Worm (Caenorhabditis elegans): ENCODE measurements around the gene pdi-2.

pdi-2 gene

ce11 chrX:4550987-4551386 is 27.0 kb downstream of the pdi-2 start (continued):
- TF ChIP-seq efl-3 (GFP tag; optimal IDR thresholded peaks at IDR 0.05) = no peak
- TF ChIP-seq dpl-1 (GFP tag; optimal IDR thresholded peaks at IDR 0.05) = peak in 1 of 3 experiments; percentile 3
- no peak for TF ChIP-seq efl-1 (optimal IDR thresholded peaks at IDR 0.05)
- TF ChIP-seq efl-1 (GFP tag; optimal IDR thresholded peaks at IDR 0.05 in 1 of 2) = no peak
- no peak for TF ChIP-seq isw-1 (GFP tag; IDR thresholded peaks at IDR 0.05)
- no peak for TF ChIP-seq ceh-8 (GFP tag; optimal IDR thresholded peaks at IDR 0.05)
- TF ChIP-seq nhr-237 (tag; optimal IDR thresholded peaks at IDR 0.05) = no peak
- no peak for TF ChIP-seq ztf-4 (tag; optimal IDR thresholded peaks at IDR 0.05)
- peak; percentile 52 for TF ChIP-seq nhr-20 (tag; optimal IDR thresholded peaks at IDR 0.05)
- TF ChIP-seq nhr-77 (tag; optimal IDR thresholded peaks at IDR 0.05) = no peak
- TF ChIP-seq hlh-17 (GFP tag; optimal IDR thresholded peaks at IDR 0.05; ENCODE audit: borderline replicate concordance) = no peak
- no peak for TF ChIP-seq alr-1 (tag; optimal IDR thresholded peaks at IDR 0.05; ENCODE audit: borderline replicate concordance)
- no peak for TF ChIP-seq irx-1 (tag; optimal IDR thresholded peaks at IDR 0.05)
- TF ChIP-seq fkh-8 (tag; optimal IDR thresholded peaks at IDR 0.05) = no peak
- peak; percentile 77 for TF ChIP-seq lin-14 (GFP tag; optimal IDR thresholded peaks at IDR 0.05)
- TF ChIP-seq C04F5.9 (tag; optimal IDR thresholded peaks at IDR 0.05) = no peak
- peak; percentile 3 to 52 for TF ChIP-seq lin-35 (GFP tag; optimal IDR thresholded peaks at IDR 0.05)
- peak; percentile 95 for TF ChIP-seq nhr-85 (tag)
- TF ChIP-seq vab-15 (tag; optimal IDR thresholded peaks at IDR 0.05) = peak; percentile 28
- no peak for TF ChIP-seq pqm-1 (tag; optimal IDR thresholded peaks at IDR 0.05)
- TF ChIP-seq nhr-90 (tag; optimal IDR thresholded peaks at IDR 0.05; ENCODE audit: poor library complexity) = peak; percentile 44
- TF ChIP-seq lir-3 (tag; optimal IDR thresholded peaks at IDR 0.05; ENCODE audit: poor library complexity) = no peak
- TF ChIP-seq nhr-19 (GFP tag; conservative IDR thresholded peaks at IDR 0.05) = no peak
- TF ChIP-seq C34B4.2 (tag; optimal IDR thresholded peaks at IDR 0.05) = no peak
- TF ChIP-seq ceh-82 (tag; optimal IDR thresholded peaks at IDR 0.05) = no peak
- TF ChIP-seq blmp-1 (tag; optimal IDR thresholded peaks at IDR 0.05) = peak; percentile 94
- peak; percentile 56 for TF ChIP-seq nhr-71 (tag; optimal IDR thresholded peaks at IDR 0.05)
- TF ChIP-seq ceh-90 (tag; optimal IDR thresholded peaks at IDR 0.05) = no peak
- TF ChIP-seq tbx-2 (tag; optimal IDR thresholded peaks at IDR 0.05) = no peak
- TF ChIP-seq mep-1 (tag; optimal IDR thresholded peaks at IDR 0.05) = no peak
- peak; percentile 10 to 41 for TF ChIP-seq egl-27 (tag; optimal IDR thresholded peaks at IDR 0.05)
- TF ChIP-seq pag-3 (tag; optimal IDR thresholded peaks at IDR 0.05; ENCODE audit: borderline replicate concordance, insufficient read depth) = no peak
- TF ChIP-seq elt-3 (tag; optimal IDR thresholded peaks at IDR 0.05) = peak; percentile 6 to 74 (median 33)
- TF ChIP-seq lin-39 (tag; optimal IDR thresholded peaks at IDR 0.05) = no peak
- TF ChIP-seq nhr-11 (tag; optimal IDR thresholded peaks at IDR 0.05) = no peak
- TF ChIP-seq ama-1 (optimal IDR thresholded peaks at IDR 0.05) = no peak
- TF ChIP-seq sptf-1 (tag; optimal IDR thresholded peaks at IDR 0.05) = no peak
- no peak for TF ChIP-seq ztf-11 (tag; optimal IDR thresholded peaks at IDR 0.05)
- TF ChIP-seq mef-2 (tag; optimal IDR thresholded peaks at IDR 0.05) = no peak
- no peak for TF ChIP-seq F16B12.6 (tag; optimal IDR thresholded peaks at IDR 0.05)

- TF ChIP-seq alr-1 (tag; optimal IDR thresholded peaks at IDR 0.05; ENCODE audit: borderline replicate concordance) = no peak
- no peak for TF ChIP-seq sptf-1 (tag; optimal IDR thresholded peaks at IDR 0.05)
- TF ChIP-seq skn-1 (tag; optimal IDR thresholded peaks at IDR 0.05) = no peak
- no peak for TF ChIP-seq egl-13 (tag; optimal IDR thresholded peaks at IDR 0.05)
- TF ChIP-seq mdl-1 (tag; optimal IDR thresholded peaks at IDR 0.05) = no peak
- no peak for TF ChIP-seq egl-27 (tag; optimal IDR thresholded peaks at IDR 0.05)
- TF ChIP-seq ceh-90 (tag; optimal IDR thresholded peaks at IDR 0.05) = no peak
- TF ChIP-seq pqm-1 (tag; optimal IDR thresholded peaks at IDR 0.05) = no peak
- TF ChIP-seq jun-1 (tag; optimal IDR thresholded peaks at IDR 0.05) = no peak
- no peak for TF ChIP-seq mab-9 (GFP tag; IDR thresholded peaks at IDR 0.05)
- no peak for TF ChIP-seq swsn-7 (tag; optimal IDR thresholded peaks at IDR 0.05)
- TF ChIP-seq hlh-4 (tag; optimal IDR thresholded peaks at IDR 0.05) = no peak
- TF ChIP-seq nhr-77 (tag; optimal IDR thresholded peaks at IDR 0.05) = no peak
- TF ChIP-seq mep-1 (tag; optimal IDR thresholded peaks at IDR 0.05) = no peak
- TF ChIP-seq fkh-10 (GFP tag; optimal IDR thresholded peaks at IDR 0.05) = no peak
- no peak for TF ChIP-seq nhr-237 (tag; optimal IDR thresholded peaks at IDR 0.05)
Observed at ce11 chrX:4553033-4553432, 29.1 kb downstream of the pdi-2 start.
